Worm (Caenorhabditis elegans): ENCODE results near the gene gpa-13.

The gpa-13 gene

ce11 chrV:12763291-12763995, 8.7 kb upstream of the gpa-13 start, which contains the start of the genes abcf-1 and scc-3:
Gene abcf-1 (minus strand): TSS chrV:12763375.
Gene scc-3 (plus strand): TSS chrV:12763945.
- TF ChIP-seq lin-39 (tag; optimal IDR thresholded peaks at IDR 0.05): no peak
- peak; percentile 32 for TF ChIP-seq dpl-1 (GFP tag; optimal IDR thresholded peaks at IDR 0.05)
- TF ChIP-seq spr-3 (GFP tag; optimal IDR thresholded peaks at IDR 0.05): no peak
- no peak for TF ChIP-seq daf-16 (GFP tag; optimal IDR thresholded peaks at IDR 0.05)
- peak; percentile 60 for TF ChIP-seq daf-16 (tag; optimal IDR thresholded peaks at IDR 0.05)
- TF ChIP-seq zip-2 (tag; optimal IDR thresholded peaks at IDR 0.05): peak; percentile 84
- TF ChIP-seq T20F7.1 (GFP tag; optimal IDR thresholded peaks at IDR 0.05): peak; percentile 27
- peak; percentile 23 for TF ChIP-seq hlh-30 (tag; optimal IDR thresholded peaks at IDR 0.05; ENCODE audit: insufficient read depth)
- peak in 1 of 2 experiments; percentile 96 for TF ChIP-seq lsy-2 (tag; optimal IDR thresholded peaks at IDR 0.05)

ce11 chrV:12760913-12761312, 6.2 kb upstream of the gpa-13 start, which contains the start of gene F18E2.15:
Gene F18E2.15 (minus strand): TSS chrV:12761013.
- TF ChIP-seq dve-1 (tag; optimal IDR thresholded peaks at IDR 0.05; ENCODE audit: insufficient read depth) (no peak), nhr-6 (tag; optimal IDR thresholded peaks at IDR 0.05) (no peak), lir-3 (tag; optimal IDR thresholded peaks at IDR 0.05) (no peak), mep-1 (tag; optimal IDR thresholded peaks at IDR 0.05) (no peak), daf-12 (tag; optimal IDR thresholded peaks at IDR 0.05) (no peak), sdz-12 (GFP tag; optimal IDR thresholded peaks at IDR 0.05) (no peak), mxl-2 (GFP tag; conservative IDR thresholded peaks at IDR 0.05) (no peak), T26A8.4 (GFP tag; IDR thresholded peaks at IDR 0.05) (no peak), nhr-41 (GFP tag; IDR thresholded peaks at IDR 0.05) (no peak), F49E8.2 (tag; optimal IDR thresholded peaks at IDR 0.05; ENCODE audit: borderline replicate concordance) (no peak)

ce11 chrV:12759660-12760059, 4.9 kb upstream of the gpa-13 start, which contains the start of gene papl-1:
Gene papl-1 (minus strand): TSS chrV:12759760.
- no peak for TF ChIP-seq lin-29 (GFP tag; IDR thresholded peaks at IDR 0.05)
- TF ChIP-seq Y48G9A.11 (GFP tag; IDR thresholded peaks at IDR 0.05): no peak
- TF ChIP-seq dpl-1 (GFP tag; optimal IDR thresholded peaks at IDR 0.05): no peak
- TF ChIP-seq php-3 (GFP tag; IDR thresholded peaks at IDR 0.05): no peak
- TF ChIP-seq vab-7 (GFP tag; IDR thresholded peaks at IDR 0.05): no peak
- no peak for TF ChIP-seq mxl-3 (GFP tag; optimal IDR thresholded peaks at IDR 0.05)
- no peak for TF ChIP-seq pha-4 (GFP tag; IDR thresholded peaks at IDR 0.05)
- TF ChIP-seq pha-4 (tag; optimal IDR thresholded peaks at IDR 0.05): no peak
- no peak for TF ChIP-seq egl-43 (GFP tag; IDR thresholded peaks at IDR 0.05)

- TF ChIP-seq cey-2 (tag; optimal IDR thresholded peaks at IDR 0.05; ENCODE audit: borderline replicate concordance, insufficient read depth) (no peak), nhr-10 (tag; optimal IDR thresholded peaks at IDR 0.05) (no peak), unc-39 (tag; optimal IDR thresholded peaks at IDR 0.05) (no peak), mep-1 (tag; optimal IDR thresholded peaks at IDR 0.05) (no peak)
Observed at ce11 chrV:12752407-12752806, 2.3 kb downstream of the gpa-13 start, which contains the start of gene C15C8.8. Gene C15C8.8 (minus strand): TSS chrV:12752507.

DNA sequence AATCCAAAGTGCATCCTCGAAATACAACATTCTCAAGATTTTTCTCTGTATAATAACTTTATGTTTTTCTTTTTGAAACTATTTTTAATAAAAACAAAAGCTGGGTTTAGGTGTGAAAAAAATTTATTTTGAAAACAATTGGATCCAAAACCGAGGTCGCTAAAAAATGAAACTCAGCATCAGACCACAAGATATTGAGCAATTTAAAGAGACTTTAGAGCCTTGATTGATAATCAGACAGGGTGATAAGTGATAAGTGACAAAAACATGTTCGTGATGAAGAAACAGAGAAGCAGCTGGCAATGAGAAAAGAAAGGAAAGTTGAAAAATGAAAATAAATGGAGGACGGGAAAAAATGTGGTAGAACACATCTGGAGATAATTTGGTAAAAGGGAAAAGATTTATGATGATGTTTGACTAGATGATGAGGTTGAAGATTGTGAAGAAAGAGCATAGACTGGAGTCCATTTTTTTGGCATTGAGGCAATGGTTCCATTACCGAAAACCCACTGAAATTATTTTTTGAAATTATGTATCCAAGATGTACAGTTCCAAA, 3.2 kb downstream of the gpa-13 start, which contains the start of gene C15C8.6:
C15C8.6 (minus strand) TSS at position 51 of the 556 bp plus-strand sequence.
- TF ChIP-seq ceh-44 (GFP tag; IDR thresholded peaks at IDR 0.05): no peak
- TF ChIP-seq unc-62 (GFP tag; optimal IDR thresholded peaks at IDR 0.05 in 1 of 2): peak in 1 of 2 experiments; percentile 50
- no peak for TF ChIP-seq unc-62 (tag; optimal IDR thresholded peaks at IDR 0.05)
